Fruit fly (Drosophila melanogaster) whole organism, embryonic: ENCODE measurements around the gene eIF1.

ENCODE experiments used
- Ada2b ChIP-seq: fragments of 200-800 bp; sonication (Bioruptor generic); IDR thresholded peaks from 2 replicates; pipeline ENCODE4 v1.3.6; 2022; ENCODE audit warnings: missing biosample characterization, missing genetic modification characterization
- Bgb ChIP-seq: fragments of 200-800 bp; sonication (Bioruptor generic); IDR thresholded peaks from 2 replicates; pipeline ENCODE4 v1.3.6; 2022; ENCODE audit warnings: missing biosample characterization, missing genetic modification characterization; ENCODE audit not compliant: partially characterized antibody
- CG10366 ChIP-seq: fragments of 200-800 bp; sonication (Bioruptor generic); IDR thresholded peaks from 2 replicates; pipeline ENCODE4 v1.3.6; 2022; ENCODE audit warnings: missing biosample characterization, missing genetic modification characterization
- CG10431 ChIP-seq: fragments of 200-800 bp; sonication (Bioruptor generic); optimal IDR thresholded peaks from 3 replicates; lab custom pipeline; 2018; ENCODE audit warnings: missing biosample characterization, mild to moderate bottlenecking, missing genetic modification characterization
- CG10979 ChIP-seq: fragments of 200-800 bp; sonication (Bioruptor generic); optimal IDR thresholded peaks from 2 replicates; lab custom pipeline; 2018; ENCODE audit warnings: missing biosample characterization, mild to moderate bottlenecking, missing genetic modification characterization, moderate library complexity
- CG12659 ChIP-seq: fragments of 200-800 bp; sonication (Bioruptor generic); optimal IDR thresholded peaks from 3 replicates; lab custom pipeline; 2017; ENCODE audit warnings: mild to moderate bottlenecking, missing biosample characterization, missing genetic modification reagents, missing genetic modification characterization
- CG13624 ChIP-seq: fragments of 200-800 bp; sonication (Bioruptor generic); optimal IDR thresholded peaks from 2 replicates; lab custom pipeline; 2016; ENCODE audit warnings: missing biosample characterization, missing genetic modification characterization
- CG15073 ChIP-seq: fragments of 200-800 bp; sonication (Bioruptor generic); optimal IDR thresholded peaks from 2 replicates; lab custom pipeline; 2016; ENCODE audit warnings: missing biosample characterization, missing genetic modification characterization
- CG15601 ChIP-seq: fragments of 200-800 bp; sonication (Bioruptor generic); optimal IDR thresholded peaks from 3 replicates; lab custom pipeline; 2019; ENCODE audit warnings: missing biosample characterization, mild to moderate bottlenecking, missing genetic modification characterization, moderate library complexity
- CG16779 ChIP-seq: fragments of 200-800 bp; sonication (Bioruptor generic); IDR thresholded peaks from 2 replicates; pipeline ENCODE4 v1.3.6; 2022; ENCODE audit warnings: missing biosample characterization, missing genetic modification characterization
- CG17186 ChIP-seq: fragments of 200-800 bp; sonication (Bioruptor generic); optimal IDR thresholded peaks from 3 replicates; lab custom pipeline; 2017; ENCODE audit warnings: missing biosample characterization, missing genetic modification reagents, missing genetic modification characterization
- CG17568 ChIP-seq: fragments of 200-800 bp; sonication (Bioruptor generic); optimal IDR thresholded peaks from 2 replicates; lab custom pipeline; 2018; ENCODE audit warnings: missing biosample characterization, mild to moderate bottlenecking, missing genetic modification characterization, moderate library complexity
- CG17829 ChIP-seq: fragments of 200-800 bp; optimal IDR thresholded peaks from 2 replicates; lab custom pipeline; 2019; ENCODE audit warnings: missing biosample characterization, mild to moderate bottlenecking, missing genetic modification characterization, moderate library complexity
- CG2202 ChIP-seq: fragments of 200-800 bp; sonication (Bioruptor generic); optimal IDR thresholded peaks from 2 replicates; lab custom pipeline; 2018; ENCODE audit warnings: missing biosample characterization, mild to moderate bottlenecking, missing genetic modification characterization
- CG3407 ChIP-seq: fragments of 200-800 bp; sonication (Bioruptor generic); optimal IDR thresholded peaks from 2 replicates; lab custom pipeline; 2018; ENCODE audit warnings: missing biosample characterization, mild to moderate bottlenecking, missing genetic modification characterization
- CG7745 ChIP-seq: fragments of 200-800 bp; sonication (Bioruptor generic); optimal IDR thresholded peaks from 2 replicates; lab custom pipeline; 2018; ENCODE audit warnings: missing biosample characterization, mild to moderate bottlenecking, missing genetic modification characterization, moderate library complexity
- E2f1 ChIP-seq: fragments of 200-800 bp; sonication (Bioruptor generic); IDR thresholded peaks from 2 replicates; pipeline ENCODE4 v1.3.6; 2022; ENCODE audit warnings: missing biosample characterization, missing genetic modification characterization
- E2f2 ChIP-seq: fragments of 200-800 bp; sonication (Bioruptor generic); IDR thresholded peaks from 2 replicates; pipeline ENCODE4 v1.3.6; 2022; ENCODE audit warnings: missing biosample characterization, missing genetic modification characterization
- Elba2 ChIP-seq: fragments of 200-800 bp; sonication (Bioruptor generic); optimal IDR thresholded peaks from 3 replicates; lab custom pipeline; 2016; ENCODE audit warnings: missing biosample characterization, missing genetic modification characterization
- Fer1 ChIP-seq: fragments of 200-800 bp; sonication (Bioruptor generic); optimal IDR thresholded peaks from 2 replicates; lab custom pipeline; 2017; ENCODE audit warnings: missing biosample characterization, mild to moderate bottlenecking, missing genetic modification characterization
- Fer2 ChIP-seq: fragments of 200-800 bp; sonication (Bioruptor generic); optimal IDR thresholded peaks from 2 replicates; lab custom pipeline; 2018; ENCODE audit warnings: missing biosample characterization, mild to moderate bottlenecking, missing genetic modification characterization, moderate library complexity
- Hmr ChIP-seq: fragments of 200-800 bp; sonication (Bioruptor generic); optimal IDR thresholded peaks from 3 replicates; lab custom pipeline; 2017; ENCODE audit warnings: mild to moderate bottlenecking, missing biosample characterization, missing genetic modification reagents, missing genetic modification characterization
- Hr3 ChIP-seq: fragments of 200-800 bp; sonication (Bioruptor generic); optimal IDR thresholded peaks from 3 replicates; lab custom pipeline; 2016; ENCODE audit warnings: missing biosample characterization, missing genetic modification characterization
- Hr39 ChIP-seq: fragments of >200 bp; optimal IDR thresholded peaks from 2 replicates; lab custom pipeline; 2017
- Hr51 ChIP-seq, 2 experiments: fragments of 200-800 bp; sonication (Bioruptor generic); optimal IDR thresholded peaks; 2 replicates in 1 of 2; 3 replicates in 1 of 2; lab custom pipeline; 2016 to 2018; ENCODE audit warnings: missing biosample characterization in 2 of 2, missing genetic modification characterization in 2 of 2, mild to moderate bottlenecking in 1 of 2, moderate library complexity in 1 of 2
- Hr78 ChIP-seq, 2 experiments: fragments of 200-800 bp in 1 of 2; fragments of >200 bp in 1 of 2; sonication (Bioruptor generic) in 1 of 2; optimal IDR thresholded peaks; 2 replicates each; lab custom pipeline; 2017 to 2019; ENCODE audit warnings: missing biosample characterization in 2 of 2, missing genetic modification characterization in 2 of 2, mild to moderate bottlenecking in 1 of 2, moderate library complexity in 1 of 2
- MBD-R2 ChIP-seq: fragments of 200-800 bp; sonication (Bioruptor generic); IDR thresholded peaks from 2 replicates; pipeline ENCODE4 v1.3.6; 2022; ENCODE audit warnings: missing biosample characterization, missing genetic modification characterization
- Oaz ChIP-seq: fragments of 200-800 bp; sonication (Bioruptor generic); IDR thresholded peaks from 2 replicates; pipeline ENCODE4 v1.3.6; 2022; ENCODE audit warnings: missing biosample characterization, missing genetic modification characterization
- Oli ChIP-seq: fragments of 200-800 bp; sonication (Bioruptor generic); optimal IDR thresholded peaks from 2 replicates; lab custom pipeline; 2018; ENCODE audit warnings: missing biosample characterization, mild to moderate bottlenecking, missing genetic modification characterization, moderate library complexity
- Poxn ChIP-seq: fragments of 200-800 bp; sonication (Bioruptor generic); IDR thresholded peaks from 2 replicates; pipeline ENCODE4 v1.3.6; 2022; ENCODE audit warnings: missing biosample characterization, missing genetic modification characterization
- Taf1 ChIP-seq: fragments of 200-800 bp; sonication (Bioruptor generic); IDR thresholded peaks from 2 replicates; pipeline ENCODE4 v1.3.6; 2022; ENCODE audit warnings: missing biosample characterization, missing genetic modification characterization
- aop ChIP-seq: fragments of 200-800 bp; sonication (Bioruptor generic); IDR thresholded peaks from 2 replicates; pipeline ENCODE4 v1.3.6; 2022; ENCODE audit warnings: missing biosample characterization, missing genetic modification characterization
- br ChIP-seq: fragments of >200 bp; optimal IDR thresholded peaks from 2 replicates; lab custom pipeline; 2017
- cato ChIP-seq: fragments of 200-800 bp; sonication (Bioruptor generic); optimal IDR thresholded peaks from 2 replicates; lab custom pipeline; 2016; ENCODE audit warnings: missing biosample characterization, missing genetic modification characterization, borderline replicate concordance
- chif ChIP-seq, 2 experiments: fragments of 200-800 bp; sonication (Bioruptor generic); optimal IDR thresholded peaks; 3 replicates each; lab custom pipeline; 2016; ENCODE audit warnings: missing biosample characterization in 2 of 2, missing genetic modification characterization in 2 of 2
- dmrt99B ChIP-seq: fragments of 200-800 bp; sonication (Bioruptor generic); optimal IDR thresholded peaks from 2 replicates; lab custom pipeline; 2018; ENCODE audit warnings: missing biosample characterization, mild to moderate bottlenecking, missing genetic modification characterization, moderate library complexity
- fd96Cb ChIP-seq: fragments of 200-800 bp; sonication (Bioruptor generic); optimal IDR thresholded peaks from 2 replicates; lab custom pipeline; 2018; ENCODE audit warnings: missing biosample characterization, mild to moderate bottlenecking, missing genetic modification characterization, moderate library complexity
- gcm ChIP-seq: fragments of 200-800 bp; sonication (Bioruptor generic); optimal IDR thresholded peaks from 2 replicates; lab custom pipeline; 2019; ENCODE audit warnings: missing biosample characterization, mild to moderate bottlenecking, missing genetic modification characterization, moderate library complexity
- gcm2 ChIP-seq: fragments of 200-800 bp; sonication (Bioruptor generic); optimal IDR thresholded peaks from 2 replicates; lab custom pipeline; 2016; ENCODE audit warnings: missing biosample characterization, missing genetic modification characterization
- kay ChIP-seq: fragments of 200-800 bp; sonication (Bioruptor generic); optimal IDR thresholded peaks from 2 replicates; lab custom pipeline; 2016; ENCODE audit warnings: missing biosample characterization, missing genetic modification characterization
- kni ChIP-seq: fragments of 200-800 bp; sonication (Bioruptor generic); optimal IDR thresholded peaks from 3 replicates; lab custom pipeline; 2017; ENCODE audit warnings: mild to moderate bottlenecking, missing biosample characterization, missing genetic modification reagents, missing genetic modification characterization
- lmd ChIP-seq: fragments of 200-800 bp; sonication (Bioruptor generic); IDR thresholded peaks from 2 replicates; pipeline ENCODE4 v1.3.6; 2022; ENCODE audit warnings: missing biosample characterization, missing genetic modification characterization
- maf-S ChIP-seq: fragments of 200-800 bp; sonication (Bioruptor generic); optimal IDR thresholded peaks from 2 replicates; lab custom pipeline; 2016; ENCODE audit warnings: missing biosample characterization, missing genetic modification characterization
- phol ChIP-seq: fragments of 200-800 bp; sonication (Bioruptor generic); optimal IDR thresholded peaks from 3 replicates; lab custom pipeline; 2018; ENCODE audit warnings: missing biosample characterization, mild to moderate bottlenecking, missing genetic modification characterization, moderate library complexity
- pum ChIP-seq: fragments of 200-800 bp; sonication (Bioruptor generic); optimal IDR thresholded peaks from 2 replicates; lab custom pipeline; 2016; ENCODE audit warnings: missing biosample characterization, missing genetic modification characterization
- sisA ChIP-seq: fragments of 200-800 bp; sonication (Bioruptor generic); IDR thresholded peaks from 2 replicates; pipeline ENCODE4 v1.3.6; 2022; ENCODE audit warnings: missing biosample characterization, missing genetic modification characterization
- tna ChIP-seq: fragments of 200-800 bp; sonication (Bioruptor generic); IDR thresholded peaks from 2 replicates; pipeline ENCODE4 v1.3.6; 2022; ENCODE audit warnings: missing biosample characterization, missing genetic modification characterization; ENCODE audit not compliant: partially characterized antibody
- unpg ChIP-seq: fragments of 200-800 bp; sonication (Bioruptor generic); optimal IDR thresholded peaks from 3 replicates; lab custom pipeline; 2018; ENCODE audit warnings: missing biosample characterization, mild to moderate bottlenecking, missing genetic modification characterization, moderate library complexity
- usp ChIP-seq: fragments of >200 bp; optimal IDR thresholded peaks from 2 replicates; lab custom pipeline; 2017; ENCODE audit warnings: missing biosample characterization, missing genetic modification characterization
- vfl ChIP-seq: fragments of 200-800 bp; sonication (Bioruptor generic); optimal IDR thresholded peaks from 2 replicates; lab custom pipeline; 2016; ENCODE audit warnings: missing biosample characterization, missing genetic modification characterization
- wdn ChIP-seq: fragments of 200-800 bp; sonication (Bioruptor generic); IDR thresholded peaks from 2 replicates; pipeline ENCODE4 v1.3.6; 2022; ENCODE audit warnings: missing biosample characterization, missing genetic modification characterization

Gene eIF1

dm6 chr3L:3194059-3194458 lies 29.1 kb upstream of the eIF1 start (continued):
- TF ChIP-seq Taf1, result peak; percentile 77
- TF ChIP-seq Fer1, result peak; percentile 94
- TF ChIP-seq gcm2 (GFP tag; lab: Kevin White, UChicago), result peak; percentile 9
- TF ChIP-seq CG17186 (GFP tag; lab: Kevin White, UChicago), result peak; percentile 47
- peak; percentile 94 for TF ChIP-seq Hmr (GFP tag; lab: Kevin White, UChicago)
- no peak for TF ChIP-seq maf-S
- TF ChIP-seq chif (GFP tag; optimal IDR thresholded peaks at IDR 0.05; lab: Kevin White, UChicago), result peak; percentile 47 to 57
- peak; percentile 46 for TF ChIP-seq pum
- TF ChIP-seq MBD-R2, result peak; percentile 76
- peak; percentile 59; the same call in 1 of the 2 replicates for TF ChIP-seq aop (GFP tag; lab: Robert Waterston, UW)
- peak; percentile 72 to 95 for TF ChIP-seq Hr51 (GFP tag; optimal IDR thresholded peaks at IDR 0.05; lab: Kevin White, UChicago)
- TF ChIP-seq Hr3 (GFP tag; lab: Kevin White, UChicago), result peak; percentile 89
- TF ChIP-seq CG10366, result peak; percentile 94
- peak; percentile 92 for TF ChIP-seq phol (tag; lab: Kevin White, UChicago)
- peak; percentile 94 for TF ChIP-seq E2f1 (GFP tag; lab: Robert Waterston, UW)
- TF ChIP-seq cato, result peak; percentile 66
- no peak for TF ChIP-seq Bgb (GFP tag; lab: Robert Waterston, UW)
- peak; percentile 84; the same call in 1 of the 2 replicates for TF ChIP-seq CG16779
- TF ChIP-seq kay, result peak; percentile 80
- no peak for TF ChIP-seq br (lab: Kevin White, UChicago)
- peak; percentile 54; the same call in 1 of the 2 replicates for TF ChIP-seq Poxn (GFP tag; lab: Robert Waterston, UW)
- peak; percentile 89 for TF ChIP-seq CG15601 (tag; lab: Kevin White, UChicago)
- peak; percentile 91 for TF ChIP-seq sisA (GFP tag; lab: Robert Waterston, UW)
- TF ChIP-seq CG17568 (GFP tag; lab: Kevin White, UChicago), result no peak
- peak; percentile 95 for TF ChIP-seq unpg (GFP tag; lab: Kevin White, UChicago)
- no peak for TF ChIP-seq Hr39 (lab: Kevin White, UChicago)
- peak in 1 of 2 experiments; percentile 70 for TF ChIP-seq Hr78 (GFP tag; optimal IDR thresholded peaks at IDR 0.05; lab: Kevin White, UChicago)
- TF ChIP-seq kni (GFP tag; lab: Kevin White, UChicago), result peak; percentile 4
- TF ChIP-seq CG12659 (GFP tag; lab: Kevin White, UChicago), result peak; percentile 93
- peak; percentile 77 for TF ChIP-seq Fer2 (tag; lab: Kevin White, UChicago)
- peak; percentile 93 for TF ChIP-seq Oli (tag; lab: Kevin White, UChicago)
- peak; percentile 93 for TF ChIP-seq CG10979 (tag; lab: Kevin White, UChicago)
- TF ChIP-seq CG3407, result peak; percentile 80
- TF ChIP-seq usp (GFP tag; lab: Kevin White, UChicago), result no peak
- TF ChIP-seq CG13624 (GFP tag; lab: Kevin White, UChicago), result peak; percentile 23
- TF ChIP-seq Elba2 (GFP tag; lab: Kevin White, UChicago), result peak; percentile 55
- TF ChIP-seq tna, result no peak
- peak; percentile 95 for TF ChIP-seq gcm (GFP tag; lab: Kevin White, UChicago)
- peak; percentile 76 for TF ChIP-seq CG15073
- peak; percentile 95 for TF ChIP-seq CG17829
- TF ChIP-seq fd96Cb (tag; lab: Kevin White, UChicago), result peak; percentile 96
- TF ChIP-seq CG7745 (tag; lab: Kevin White, UChicago), result peak; percentile 56
- peak; percentile 72 for TF ChIP-seq E2f2 (GFP tag; lab: Robert Waterston, UW)
- peak; percentile 94 for TF ChIP-seq lmd (GFP tag; lab: Robert Waterston, UW)
- peak; percentile 87 for TF ChIP-seq CG2202 (tag; lab: Kevin White, UChicago)
- peak; percentile 86 for TF ChIP-seq Oaz
- peak; percentile 73 for TF ChIP-seq wdn (GFP tag; lab: Robert Waterston, UW)
- TF ChIP-seq Ada2b (GFP tag; lab: Robert Waterston, UW), result peak; percentile 95
- TF ChIP-seq CG10431 (GFP tag; lab: Kevin White, UChicago), result peak; percentile 71
- peak; percentile 96 for TF ChIP-seq dmrt99B (tag; lab: Kevin White, UChicago)
- peak; percentile 41 for TF ChIP-seq vfl (GFP tag; lab: Kevin White, UChicago)
